Worm (Caenorhabditis elegans) whole organism, mixed stage, embryonic: ENCODE results near the gene mul-1.

Experiments used
- M03D4.4 ChIP-seq: sonication (generic microtip); optimal IDR thresholded peaks from 2 replicates; lab custom pipeline; 2017; ENCODE audit warnings: mild to moderate bottlenecking, missing genetic modification characterization, missing compliant biosample characterization
- bed-3 ChIP-seq: fragments of 200-800 bp; sonication (Bioruptor generic); optimal IDR thresholded peaks from 3 replicates; lab custom pipeline; 2018; ENCODE audit warnings: mild to moderate bottlenecking, missing genetic modification characterization, moderate library complexity, missing compliant biosample characterization
- blmp-1 ChIP-seq: fragments of 150-350 bp; optimal IDR thresholded peaks from 2 replicates; lab custom pipeline; 2014; ENCODE audit warnings: missing biosample characterization, missing genetic modification characterization
- ceh-39 ChIP-seq: fragments of 150-350 bp; optimal IDR thresholded peaks from 2 replicates; lab custom pipeline; 2014; ENCODE audit warnings: missing biosample characterization, missing genetic modification characterization
- ceh-43 ChIP-seq: fragments of 200-800 bp; sonication (Bioruptor generic); optimal IDR thresholded peaks from 2 replicates; lab custom pipeline; 2018; ENCODE audit warnings: mild to moderate bottlenecking, missing genetic modification characterization, moderate library complexity, missing compliant biosample characterization
- ceh-83 ChIP-seq: fragments of 200-800 bp; sonication (Bioruptor generic); optimal IDR thresholded peaks from 2 replicates; lab custom pipeline; 2018; ENCODE audit warnings: mild to moderate bottlenecking, missing genetic modification characterization, missing compliant biosample characterization
- ces-1 ChIP-seq: fragments of 150-350 bp; optimal IDR thresholded peaks from 2 replicates; lab custom pipeline; 2014; ENCODE audit warnings: missing biosample characterization, missing genetic modification reagents, missing genetic modification characterization
- cnd-1 ChIP-seq: fragments of 200-800 bp; sonication (Bioruptor generic); optimal IDR thresholded peaks from 2 replicates; lab custom pipeline; 2018; ENCODE audit warnings: mild to moderate bottlenecking, missing genetic modification characterization, missing compliant biosample characterization
- drap-1 ChIP-seq: fragments of 200-800 bp; sonication (Bioruptor generic); optimal IDR thresholded peaks from 3 replicates; lab custom pipeline; 2018; ENCODE audit warnings: mild to moderate bottlenecking, missing genetic modification characterization, missing compliant biosample characterization
- elt-3 ChIP-seq: fragments of 150-350 bp; optimal IDR thresholded peaks from 2 replicates; lab custom pipeline; 2014; ENCODE audit warnings: missing biosample characterization, missing genetic modification characterization
- flh-1 ChIP-seq: fragments of 200-800 bp; sonication (Bioruptor generic); optimal IDR thresholded peaks from 2 replicates; lab custom pipeline; 2018; ENCODE audit warnings: mild to moderate bottlenecking, missing genetic modification characterization, moderate library complexity, missing compliant biosample characterization
- ham-2 ChIP-seq: fragments of 200-800 bp; sonication (Bioruptor generic); optimal IDR thresholded peaks from 2 replicates; lab custom pipeline; 2018; ENCODE audit warnings: mild to moderate bottlenecking, missing genetic modification characterization, missing compliant biosample characterization
- hlh-1 ChIP-seq: fragments of 150-350 bp; optimal IDR thresholded peaks from 2 replicates; lab custom pipeline; 2014; ENCODE audit warnings: missing biosample characterization, missing genetic modification reagents, missing genetic modification characterization
- lin-13 ChIP-seq: fragments of 150-350 bp; optimal IDR thresholded peaks from 2 replicates; lab custom pipeline; 2014; ENCODE audit warnings: missing biosample characterization, missing genetic modification characterization
- lin-32 ChIP-seq: fragments of 200-800 bp; sonication (Bioruptor generic); optimal IDR thresholded peaks from 2 replicates; lab custom pipeline; 2018; ENCODE audit warnings: mild to moderate bottlenecking, missing genetic modification characterization, missing compliant biosample characterization
- mab-5 ChIP-seq: fragments of 150-350 bp; optimal IDR thresholded peaks from 2 replicates; lab custom pipeline; 2014; ENCODE audit warnings: missing biosample characterization, missing genetic modification characterization
- mep-1 ChIP-seq: fragments of 150-350 bp; optimal IDR thresholded peaks from 2 replicates; lab custom pipeline; 2017; ENCODE audit warnings: missing biosample characterization, missing genetic modification reagents, missing genetic modification characterization, inconsistent platforms
- mls-2 ChIP-seq: sonication (generic microtip); optimal IDR thresholded peaks from 2 replicates; lab custom pipeline; 2016; ENCODE audit warnings: mild to moderate bottlenecking, missing genetic modification characterization, moderate library complexity, missing compliant biosample characterization
- nhr-12 ChIP-seq: fragments of 150-350 bp; optimal IDR thresholded peaks from 2 replicates; lab custom pipeline; 2014; ENCODE audit warnings: missing biosample characterization, missing genetic modification characterization
- nhr-2 ChIP-seq: fragments of 150-350 bp; optimal IDR thresholded peaks from 2 replicates; lab custom pipeline; 2014; ENCODE audit warnings: missing biosample characterization, missing genetic modification characterization
- nhr-237 ChIP-seq: fragments of 150-350 bp; optimal IDR thresholded peaks from 2 replicates; lab custom pipeline; 2014; ENCODE audit warnings: missing biosample characterization, missing genetic modification characterization
- nhr-28 ChIP-seq: fragments of 150-350 bp; optimal IDR thresholded peaks from 2 replicates; lab custom pipeline; 2014; ENCODE audit warnings: missing biosample characterization, missing genetic modification characterization
- nhr-76 ChIP-seq: sonication (generic microtip); optimal IDR thresholded peaks from 2 replicates; lab custom pipeline; 2017; ENCODE audit warnings: missing biosample characterization, missing genetic modification characterization
- pha-4 ChIP-seq: fragments of 150-350 bp; optimal IDR thresholded peaks from 2 replicates; lab custom pipeline; 2018; ENCODE audit warnings: missing biosample characterization, missing genetic modification reagents, missing genetic modification characterization
- snpc-4 ChIP-seq: fragments of 150-350 bp; optimal IDR thresholded peaks from 2 replicates; lab custom pipeline; 2014; ENCODE audit warnings: missing biosample characterization, missing genetic modification characterization
- sptf-1 ChIP-seq: sonication (generic microtip); optimal IDR thresholded peaks from 2 replicates; lab custom pipeline; 2017; ENCODE audit warnings: mild to moderate bottlenecking, missing genetic modification characterization, moderate library complexity, missing compliant biosample characterization
- tbx-8 ChIP-seq: fragments of 200-800 bp; sonication (Bioruptor generic); optimal IDR thresholded peaks from 2 replicates; lab custom pipeline; 2018; ENCODE audit warnings: mild to moderate bottlenecking, missing genetic modification characterization, moderate library complexity, missing compliant biosample characterization
- unc-120 ChIP-seq: sonication (generic microtip); optimal IDR thresholded peaks from 2 replicates; lab custom pipeline; 2017; ENCODE audit warnings: missing genetic modification characterization, missing compliant biosample characterization; ENCODE audit not compliant: poor library complexity, severe bottlenecking
- unc-39 ChIP-seq: fragments of 150-350 bp; optimal IDR thresholded peaks from 2 replicates; lab custom pipeline; 2014; ENCODE audit warnings: missing biosample characterization, missing genetic modification characterization
- unc-62 ChIP-seq: fragments of 150-350 bp; optimal IDR thresholded peaks from 2 replicates; lab custom pipeline; 2014; ENCODE audit warnings: missing biosample characterization, missing genetic modification reagents, missing genetic modification characterization
- zip-8 ChIP-seq: fragments of 150-350 bp; optimal IDR thresholded peaks from 2 replicates; lab custom pipeline; 2014; ENCODE audit warnings: missing biosample characterization, missing genetic modification characterization
- ztf-11 ChIP-seq: fragments of 150-350 bp; optimal IDR thresholded peaks from 2 replicates; lab custom pipeline; 2014; ENCODE audit warnings: missing biosample characterization, missing genetic modification characterization

Gene mul-1

DNA sequence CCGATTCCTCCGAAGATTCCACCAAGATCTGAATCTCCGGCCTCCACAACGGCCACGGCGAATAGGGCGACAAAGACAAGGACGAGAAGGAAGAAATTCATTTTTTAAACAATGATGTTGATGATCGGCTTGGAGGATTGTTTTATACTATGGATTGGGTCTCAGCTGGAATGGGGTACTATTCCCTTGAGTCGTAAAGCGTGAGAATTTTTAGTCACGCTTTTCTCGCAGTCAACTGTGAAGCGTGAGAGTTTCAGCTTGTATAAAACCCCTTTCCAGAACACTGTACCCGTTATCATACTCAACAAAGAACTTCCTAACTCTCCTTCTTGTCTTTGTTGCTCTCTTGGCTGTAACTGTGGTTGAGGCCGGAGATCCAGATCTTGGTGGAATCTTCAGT is 8.4 kb downstream of the mul-1 start, which contains the start of gene F49F1.15:
Gene F49F1.15, minus strand, starts transcription at position 101 of the 400 bp plus-strand sequence.
- TF ChIP-seq ztf-11 (tag; lab: Kevin White, UChicago), result no peak
- no peak for TF ChIP-seq lin-13 (tag; lab: Kevin White, UChicago)
- TF ChIP-seq hlh-1 (tag; lab: Kevin White, UChicago), result no peak
- TF ChIP-seq, all 35 proteins: peak for 0

- TF ChIP-seq unc-39 (no peak), hlh-1 (tag; lab: Kevin White, UChicago) (no peak), unc-120 (no peak), nhr-76 (tag; lab: Kevin White, UChicago) (no peak), sptf-1 (tag; lab: Kevin White, UChicago) (no peak), ceh-83 (no peak), drap-1 (GFP tag; lab: Kevin White, UChicago) (no peak), zip-8 (tag; lab: Kevin White, UChicago) (no peak), ceh-39 (no peak), nhr-237 (tag; lab: Kevin White, UChicago) (no peak), cnd-1 (no peak), ceh-43 (no peak), nhr-12 (no peak), mls-2 (tag; lab: Kevin White, UChicago) (no peak), lin-13 (tag; lab: Kevin White, UChicago) (no peak), M03D4.4 (tag; lab: Kevin White, UChicago) (no peak), ztf-11 (tag; lab: Kevin White, UChicago) (no peak)
These were observed 10.6 kb downstream of the mul-1 start, which contains the start of gene F49F1.14 for ce11 chrIV:4112387-4112786. Gene F49F1.14, minus strand, starts transcription at chrIV:4112487.

DNA sequence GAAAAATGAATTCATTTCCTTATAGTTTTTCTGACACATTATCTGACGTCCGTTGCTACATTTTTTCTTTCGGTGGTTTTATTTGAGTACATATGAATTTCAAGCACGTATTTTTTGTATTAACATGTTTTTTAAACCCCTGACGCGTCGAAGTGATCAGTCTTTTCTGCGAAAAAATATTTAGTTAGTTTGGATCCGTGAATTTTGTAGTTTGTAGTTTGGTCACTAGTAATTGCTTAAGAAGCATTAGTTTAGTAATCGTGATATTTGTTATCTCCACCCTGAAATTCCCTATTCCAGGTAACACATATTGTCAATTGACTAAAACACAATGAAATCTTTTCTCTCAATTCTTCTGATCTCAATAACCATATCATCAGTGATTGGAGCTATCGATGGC is 14.2 kb downstream of the mul-1 start, which contains the start of gene C35B1.7:
Gene C35B1.7, plus strand, starts transcription at position 301 of the 400 bp plus-strand sequence.
- TF ChIP-seq unc-62 (GFP tag; lab: Kevin White, UChicago) (no peak), nhr-28 (no peak), nhr-2 (no peak), drap-1 (GFP tag; lab: Kevin White, UChicago) (no peak), ceh-43 (no peak), elt-3 (tag; lab: Kevin White, UChicago) (no peak), ztf-11 (tag; lab: Kevin White, UChicago) (no peak), mep-1 (tag; lab: Kevin White, UChicago) (no peak), lin-13 (tag; lab: Kevin White, UChicago) (no peak), tbx-8 (GFP tag; lab: Kevin White, UChicago) (no peak), M03D4.4 (tag; lab: Kevin White, UChicago) (no peak)

DNA sequence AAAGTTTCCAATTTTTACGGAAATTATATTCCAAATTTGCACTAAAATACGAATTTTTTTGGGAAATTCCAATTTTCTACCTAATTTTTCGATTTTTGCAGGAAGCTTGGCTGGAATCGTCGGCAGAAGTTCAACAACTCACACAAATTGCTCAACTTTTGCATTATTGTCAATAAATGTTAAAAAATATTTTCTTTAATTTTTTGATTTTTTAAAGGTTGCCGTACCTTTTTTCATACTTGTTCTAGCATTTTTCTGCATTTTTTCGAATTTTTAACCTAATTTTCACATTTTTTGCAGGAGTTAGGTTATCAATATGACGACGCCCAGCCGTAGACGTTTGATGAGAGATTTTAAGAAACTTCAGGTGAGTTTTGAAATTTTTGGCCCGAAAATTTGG is 20.2 kb downstream of the mul-1 start, which contains the start of gene ubc-1:
Gene ubc-1, plus strand, starts transcription at position 301 of the 400 bp plus-strand sequence.
- TF ChIP-seq zip-8 (tag; lab: Kevin White, UChicago), result no peak
- no peak for TF ChIP-seq nhr-28
- no peak for TF ChIP-seq bed-3 (GFP tag; lab: Kevin White, UChicago)
- TF ChIP-seq sptf-1 (tag; lab: Kevin White, UChicago), result no peak
- no peak for TF ChIP-seq pha-4 (tag; lab: Kevin White, UChicago)
- TF ChIP-seq ces-1 (GFP tag; lab: Kevin White, UChicago), result no peak
- TF ChIP-seq unc-62 (GFP tag; lab: Kevin White, UChicago), result no peak
- TF ChIP-seq ceh-43, result no peak
- TF ChIP-seq ham-2 (GFP tag; lab: Kevin White, UChicago), result no peak
- no peak for TF ChIP-seq mep-1 (tag; lab: Kevin White, UChicago)
- TF ChIP-seq snpc-4 (tag; lab: Kevin White, UChicago), result no peak
- no peak for TF ChIP-seq lin-32 (GFP tag; lab: Kevin White, UChicago)

DNA sequence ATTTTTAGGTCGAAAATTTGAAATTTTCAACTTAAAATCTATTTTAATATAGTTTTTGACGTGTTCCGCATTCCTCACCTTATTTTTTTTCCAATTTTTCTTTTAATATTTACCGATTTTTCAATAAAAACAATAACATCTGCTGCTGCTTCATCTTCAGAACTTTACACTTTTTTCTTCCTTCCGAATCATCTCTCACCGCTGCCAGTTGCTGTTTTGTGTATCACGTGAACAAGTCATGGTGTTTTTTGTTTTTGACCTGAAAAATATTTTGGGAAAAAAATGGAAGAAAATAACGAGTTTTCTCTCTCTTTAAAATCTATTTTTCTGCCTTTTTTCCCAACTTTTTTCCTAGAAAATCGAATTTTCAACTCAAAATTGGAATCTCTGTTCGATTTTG is 23.2 kb downstream of the mul-1 start:
- TF ChIP-seq mab-5 (tag; lab: Kevin White, UChicago) (no peak), nhr-76 (tag; lab: Kevin White, UChicago) (no peak), hlh-1 (tag; lab: Kevin White, UChicago) (peak; percentile 13)

DNA sequence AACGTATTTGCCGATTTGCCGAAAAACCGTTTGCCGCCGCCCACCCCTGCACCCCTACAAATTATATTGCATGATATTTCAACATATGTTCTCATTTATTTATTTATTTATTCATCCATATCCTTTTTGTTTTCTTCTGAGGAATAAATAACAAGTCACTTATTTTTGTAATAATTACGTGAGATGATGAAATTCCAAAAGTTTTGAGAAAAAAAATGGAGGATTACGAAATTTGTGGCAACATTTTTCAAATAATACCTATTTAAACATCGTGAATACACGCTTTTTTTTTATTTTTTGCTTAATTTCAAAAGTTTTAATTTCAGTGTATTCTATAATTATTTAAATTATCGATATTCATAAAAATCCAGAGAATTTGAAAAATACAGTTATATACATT is 26.0 kb downstream of the mul-1 start:
- no peak for TF ChIP-seq elt-3 (tag; lab: Kevin White, UChicago)
- TF ChIP-seq drap-1 (GFP tag; lab: Kevin White, UChicago), result no peak
- no peak for TF ChIP-seq unc-120
- TF ChIP-seq cnd-1, result no peak
- no peak for TF ChIP-seq snpc-4 (tag; lab: Kevin White, UChicago)
- no peak for TF ChIP-seq pha-4 (tag; lab: Kevin White, UChicago)
- TF ChIP-seq zip-8 (tag; lab: Kevin White, UChicago), result no peak
- TF ChIP-seq ceh-43, result no peak
- TF ChIP-seq bed-3 (GFP tag; lab: Kevin White, UChicago), result no peak
- TF ChIP-seq mls-2 (tag; lab: Kevin White, UChicago), result no peak
- no peak for TF ChIP-seq nhr-237 (tag; lab: Kevin White, UChicago)
- TF ChIP-seq flh-1 (GFP tag; lab: Kevin White, UChicago), result no peak
- TF ChIP-seq blmp-1 (tag; lab: Kevin White, UChicago), result no peak
- TF ChIP-seq nhr-12, result no peak
- TF ChIP-seq mab-5 (tag; lab: Kevin White, UChicago), result no peak
- TF ChIP-seq ceh-39, result no peak
